Worm (Caenorhabditis elegans) whole organism, young adult: ENCODE measurements around the gene T04C9.2.

Experiments used
- B0019.2 ChIP-seq: fragments of 200-800 bp; sonication (Bioruptor generic); conservative IDR thresholded peaks from 2 replicates; pipeline ENCODE4 v1.3.6; 2022; ENCODE audit warnings: missing genetic modification reagents, missing genetic modification characterization, missing compliant biosample characterization
- C17E4.6 ChIP-seq: fragments of 200-800 bp; sonication (Bioruptor generic); IDR thresholded peaks from 2 replicates; pipeline ENCODE4 v1.3.6; 2022; ENCODE audit warnings: missing genetic modification reagents, missing genetic modification characterization, missing compliant biosample characterization
- F23B12.7 ChIP-seq: sonication (generic microtip); optimal IDR thresholded peaks from 2 replicates; lab custom pipeline; 2017; ENCODE audit warnings: missing genetic modification characterization, mild to moderate bottlenecking, missing compliant biosample characterization, antibody characterized with exemption, moderate library complexity; ENCODE audit not compliant: insufficient read depth
- Y53F4B.3 ChIP-seq: fragments of 200-800 bp; sonication (Bioruptor generic); IDR thresholded peaks from 2 replicates; pipeline ENCODE4 v1.3.6; 2022; ENCODE audit warnings: missing genetic modification reagents, missing genetic modification characterization, missing compliant biosample characterization
- Y95B8A.8 ChIP-seq: fragments of 200-800 bp; sonication (Bioruptor generic); IDR thresholded peaks from 2 replicates; pipeline ENCODE4 v1.3.6; 2022; ENCODE audit warnings: missing genetic modification reagents, missing genetic modification characterization, missing compliant biosample characterization
- ama-1 ChIP-seq, 3 experiments: fragments of 150-350 bp in 1 of 3; sonication (generic microtip) in 2 of 3; optimal IDR thresholded peaks; 2 replicates each; lab custom pipeline; 2014 to 2018; ENCODE audit warnings: missing biosample characterization in 2 of 3, missing genetic modification characterization in 2 of 3, missing genetic modification reagents in 2 of 3
- aptf-2 ChIP-seq: fragments of 200-800 bp; sonication (Bioruptor generic); conservative IDR thresholded peaks from 2 replicates; pipeline ENCODE4 v1.3.6; 2022; ENCODE audit warnings: missing genetic modification reagents, missing genetic modification characterization, missing compliant biosample characterization
- athp-1 ChIP-seq: sonication (generic microtip); optimal IDR thresholded peaks from 2 replicates; lab custom pipeline; 2017; ENCODE audit warnings: mild to moderate bottlenecking, missing genetic modification characterization, missing compliant biosample characterization
- bed-1 ChIP-seq: fragments of 200-800 bp; sonication (Bioruptor generic); IDR thresholded peaks from 2 replicates; pipeline ENCODE4 v1.3.6; 2022; ENCODE audit warnings: missing genetic modification reagents, missing genetic modification characterization, missing compliant biosample characterization
- bed-2 ChIP-seq: fragments of 200-800 bp; sonication (Bioruptor generic); IDR thresholded peaks from 2 replicates; pipeline ENCODE4 v1.3.6; 2022; ENCODE audit warnings: missing genetic modification reagents, missing genetic modification characterization, missing compliant biosample characterization
- ccch-3 ChIP-seq: fragments of 200-800 bp; sonication (Bioruptor generic); optimal IDR thresholded peaks from 2 replicates; lab custom pipeline; 2018; ENCODE audit warnings: mild to moderate bottlenecking, missing genetic modification characterization, missing compliant biosample characterization
- ceh-27 ChIP-seq: fragments of 200-800 bp; sonication (Bioruptor generic); optimal IDR thresholded peaks from 2 replicates; lab custom pipeline; 2018; ENCODE audit warnings: mild to moderate bottlenecking, missing genetic modification characterization, moderate library complexity, missing compliant biosample characterization
- dox-1 ChIP-seq: fragments of 200-800 bp; sonication (Bioruptor generic); IDR thresholded peaks from 2 replicates; pipeline ENCODE4 v1.3.6; 2022; ENCODE audit warnings: missing genetic modification reagents, missing genetic modification characterization, missing compliant biosample characterization
- efl-1 ChIP-seq: fragments of 150-350 bp; optimal IDR thresholded peaks from 2 replicates; lab custom pipeline; 2014; ENCODE audit warnings: missing biosample characterization, missing genetic modification reagents, missing genetic modification characterization
- gei-17 ChIP-seq: fragments of 200-800 bp; sonication (Bioruptor generic); optimal IDR thresholded peaks from 2 replicates; lab custom pipeline; 2018; ENCODE audit warnings: mild to moderate bottlenecking, missing genetic modification characterization, missing compliant biosample characterization
- hmg-1.2 ChIP-seq: fragments of 200-800 bp; sonication (Bioruptor generic); IDR thresholded peaks from 2 replicates; pipeline ENCODE4 v1.3.6; 2022; ENCODE audit warnings: missing genetic modification reagents, missing genetic modification characterization, missing compliant biosample characterization
- hrde-1 ChIP-seq: sonication (generic microtip); optimal IDR thresholded peaks from 2 replicates; lab custom pipeline; 2016; ENCODE audit warnings: missing genetic modification characterization, mild to moderate bottlenecking, missing compliant biosample characterization, moderate library complexity, missing genotype, missing genetic modification reagents, borderline replicate concordance
- lin-40 ChIP-seq: sonication (generic microtip); optimal IDR thresholded peaks from 2 replicates; lab custom pipeline; 2016; ENCODE audit warnings: missing genetic modification characterization, mild to moderate bottlenecking, missing compliant biosample characterization, missing genotype, missing genetic modification reagents
- lin-54 ChIP-seq: fragments of 200-800 bp; sonication (Bioruptor generic); optimal IDR thresholded peaks from 2 replicates; lab custom pipeline; 2018; ENCODE audit warnings: mild to moderate bottlenecking, missing genetic modification characterization, missing compliant biosample characterization
- madf-3 ChIP-seq: fragments of 200-800 bp; sonication (Bioruptor generic); IDR thresholded peaks from 2 replicates; pipeline ENCODE4 v1.3.6; 2022; ENCODE audit warnings: missing genetic modification reagents, missing genetic modification characterization, missing compliant biosample characterization
- madf-8 ChIP-seq: fragments of 200-800 bp; sonication (Bioruptor generic); conservative IDR thresholded peaks from 2 replicates; pipeline ENCODE4 v1.3.6; 2022; ENCODE audit warnings: missing genetic modification reagents, missing genetic modification characterization, missing compliant biosample characterization
- nhr-27 ChIP-seq: fragments of 200-800 bp; sonication (Bioruptor generic); optimal IDR thresholded peaks from 2 replicates; lab custom pipeline; 2018; ENCODE audit warnings: mild to moderate bottlenecking, missing genetic modification characterization, moderate library complexity, missing compliant biosample characterization
- nhr-80 ChIP-seq: sonication (generic microtip); optimal IDR thresholded peaks from 2 replicates; lab custom pipeline; 2016; ENCODE audit warnings: missing genetic modification characterization, missing compliant biosample characterization
- rec-8 ChIP-seq, 2 experiments: sonication (generic microtip); optimal IDR thresholded peaks; 2 replicates each; lab custom pipeline; 2016; ENCODE audit warnings: mild to moderate bottlenecking in 2 of 2, missing genetic modification characterization in 2 of 2, missing genetic modification reagents in 2 of 2, missing genotype in 2 of 2, missing biosample characterization in 1 of 2, missing compliant biosample characterization in 1 of 2, moderate library complexity in 1 of 2
- repo-1 ChIP-seq: sonication (generic microtip); optimal IDR thresholded peaks from 2 replicates; lab custom pipeline; 2017; ENCODE audit warnings: mild to moderate bottlenecking, missing genetic modification characterization, missing compliant biosample characterization
- rpc-1 ChIP-seq, 2 experiments: fragments of 150-350 bp in 1 of 2; sonication (generic microtip) in 1 of 2; optimal IDR thresholded peaks; 2 replicates each; lab custom pipeline; 2014 to 2018; ENCODE audit warnings: missing biosample characterization in 1 of 2, missing genetic modification characterization in 1 of 2, missing genetic modification reagents in 1 of 2, missing genotype in 1 of 2
- snpc-4 ChIP-seq, 5 experiments: fragments of 150-350 bp in 1 of 5; sonication (generic microtip) in 4 of 5; optimal IDR thresholded peaks; 2 replicates each; lab custom pipeline; 2014 to 2018; ENCODE audit warnings: missing genetic modification characterization in 5 of 5, missing biosample characterization in 3 of 5, antibody characterized with exemption in 2 of 5, mild to moderate bottlenecking in 2 of 5, missing compliant biosample characterization in 2 of 5, missing genotype in 2 of 5, moderate library complexity in 2 of 5, missing genetic modification reagents in 1 of 5
- zim-3 ChIP-seq: sonication (generic microtip); optimal IDR thresholded peaks from 2 replicates; lab custom pipeline; 2017; ENCODE audit warnings: mild to moderate bottlenecking, missing genetic modification characterization, moderate library complexity, missing compliant biosample characterization
- ztf-25 ChIP-seq: fragments of 200-800 bp; sonication (Bioruptor generic); IDR thresholded peaks from 2 replicates; pipeline ENCODE4 v1.3.6; 2022; ENCODE audit warnings: missing genetic modification reagents, missing genetic modification characterization, missing compliant biosample characterization
- ztf-28 ChIP-seq: fragments of 200-800 bp; sonication (Bioruptor generic); IDR thresholded peaks from 2 replicates; pipeline ENCODE4 v1.3.6; 2022; ENCODE audit warnings: missing genetic modification reagents, missing genetic modification characterization, missing compliant biosample characterization

T04C9.2 gene

ce11 chrIII:5958172-5958886 is 33.4 kb upstream of the T04C9.2 start, which contains the start of the genes nono-1 and nop-1 (continued):
- TF ChIP-seq hrde-1 (tag; lab: Kevin White, UChicago) (no peak), madf-8 (GFP tag; lab: Robert Waterston, UW) (peak; percentile 60)

DNA sequence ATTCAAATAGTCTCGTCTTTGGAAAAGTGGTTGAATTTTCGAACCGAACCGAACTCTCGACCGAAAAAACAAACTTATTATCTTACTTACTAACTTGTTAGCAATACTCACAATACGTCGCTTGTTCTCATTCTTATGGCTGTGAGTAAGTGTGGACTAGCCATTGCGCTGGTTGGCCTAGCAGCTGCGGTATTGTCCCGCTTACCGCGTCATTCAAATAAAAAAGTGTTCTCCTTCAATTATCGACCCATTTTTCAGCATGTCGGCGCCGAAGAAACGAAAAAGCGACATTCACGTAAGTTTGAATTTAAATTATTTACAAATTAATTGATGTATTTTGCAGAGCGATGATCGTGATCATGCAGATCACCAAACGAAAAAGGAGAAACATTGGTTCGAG is 32.6 kb upstream of the T04C9.2 start:
- TF ChIP-seq C17E4.6 (GFP tag; lab: Robert Waterston, UW) = no peak
- TF ChIP-seq ccch-3 (GFP tag; lab: Kevin White, UChicago) = no peak
- TF ChIP-seq rec-8 (tag; optimal IDR thresholded peaks at IDR 0.05; lab: Kevin White, UChicago) = no peak
- no peak for TF ChIP-seq aptf-2 (GFP tag; lab: Robert Waterston, UW)
- TF ChIP-seq, all 124 proteins: peak for 0

ce11 chrIII:5961560-5961959 is 30.1 kb upstream of the T04C9.2 start:
- TF ChIP-seq ztf-28 = no peak
- TF ChIP-seq madf-8 (GFP tag; lab: Robert Waterston, UW) = no peak
- TF ChIP-seq repo-1 = no peak
- TF ChIP-seq dox-1 (GFP tag; lab: Robert Waterston, UW) = no peak
- no peak for TF ChIP-seq Y95B8A.8
- no peak for TF ChIP-seq efl-1 (GFP tag; lab: Kevin White, UChicago)
- no peak for TF ChIP-seq aptf-2 (GFP tag; lab: Robert Waterston, UW)
- TF ChIP-seq bed-2 (GFP tag; lab: Robert Waterston, UW) = no peak
- TF ChIP-seq ceh-27 (GFP tag; lab: Kevin White, UChicago) = no peak
- no peak for TF ChIP-seq ztf-25 (GFP tag; lab: Robert Waterston, UW)
- no peak for TF ChIP-seq snpc-4 (GFP tag; optimal IDR thresholded peaks at IDR 0.05; lab: Kevin White, UChicago)
- TF ChIP-seq snpc-4 (tag; optimal IDR thresholded peaks at IDR 0.05; lab: Kevin White, UChicago) = no peak

ce11 chrIII:5964058-5964632 is 27.5 kb upstream of the T04C9.2 start:
- no peak for TF ChIP-seq bed-1 (GFP tag; lab: Robert Waterston, UW)
- TF ChIP-seq Y95B8A.8 = no peak
- TF ChIP-seq zim-3 (tag; lab: Kevin White, UChicago) = no peak
- no peak for TF ChIP-seq lin-40
- no peak for TF ChIP-seq athp-1 (tag; lab: Kevin White, UChicago)
- no peak for TF ChIP-seq rpc-1 (optimal IDR thresholded peaks at IDR 0.05; lab: Kevin White, UChicago)
- TF ChIP-seq rpc-1 (tag; optimal IDR thresholded peaks at IDR 0.05; lab: Kevin White, UChicago) = no peak
- TF ChIP-seq nhr-80 = peak; percentile 79
- peak; percentile 28; the same call in 1 of the 2 replicates for TF ChIP-seq hmg-1.2 (GFP tag; lab: Robert Waterston, UW)
- TF ChIP-seq nhr-27 (tag; lab: Kevin White, UChicago) = no peak

ce11 chrIII:5965368-5965767 is 26.3 kb upstream of the T04C9.2 start:
- TF ChIP-seq lin-54 (GFP tag; lab: Kevin White, UChicago) (no peak), gei-17 (GFP tag; lab: Kevin White, UChicago) (no peak), ama-1 (optimal IDR thresholded peaks at IDR 0.05; lab: Kevin White, UChicago) (no peak), ama-1 (GFP tag; optimal IDR thresholded peaks at IDR 0.05; lab: Kevin White, UChicago) (no peak), nhr-80 (no peak), efl-1 (GFP tag; lab: Kevin White, UChicago) (no peak), B0019.2 (GFP tag; lab: Robert Waterston, UW) (no peak), madf-3 (GFP tag; lab: Robert Waterston, UW) (no peak), F23B12.7 (no peak), Y53F4B.3 (GFP tag; lab: Robert Waterston, UW) (no peak)
